Worm (Caenorhabditis elegans): Measurements from ENCODE around the gene oac-23.
"Not testable (repeated sequence)": the region's sequence is repeated elsewhere in the genome, so short reads cannot be mapped to it uniquely, and the experiment has no call there.

Gene oac-23

DNA sequence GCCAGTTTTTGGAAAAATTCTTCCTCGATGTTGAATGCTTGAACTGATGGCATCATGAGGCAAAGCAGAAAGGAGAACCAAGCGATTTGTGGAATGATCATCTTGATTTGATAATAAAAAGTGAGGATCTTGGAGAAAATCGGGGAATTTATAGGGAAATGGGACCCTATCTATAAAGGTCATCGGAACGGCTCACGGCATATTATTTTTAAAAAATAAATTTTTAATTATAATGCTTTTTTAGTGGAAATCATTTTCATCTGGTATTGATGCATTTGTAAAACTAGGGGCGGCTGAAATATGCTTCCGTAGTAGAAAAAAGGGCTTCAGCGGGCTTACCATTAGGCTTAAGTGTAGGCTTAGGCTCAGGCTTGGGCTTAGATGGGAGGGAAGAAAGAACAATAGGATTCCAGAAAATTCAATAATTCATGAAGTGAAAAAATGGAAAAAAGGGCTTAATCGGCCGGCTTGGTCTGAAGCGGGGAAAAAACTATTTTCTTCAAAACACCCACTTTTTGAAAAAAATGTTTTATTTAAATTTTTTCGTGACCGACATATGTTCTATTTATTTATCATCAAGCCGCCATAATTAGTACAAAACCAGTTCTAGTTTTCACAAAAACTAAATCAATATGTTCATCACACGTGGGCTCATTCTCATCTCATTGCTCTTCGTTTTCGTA lies 26.4 kb downstream of the oac-23 start, which contains the start of the genes F56D6.22 and F56D6.12:
F56D6.22 (minus strand) TSS at position 101 of the 683 bp plus-strand sequence.
F56D6.12 (plus strand) TSS at position 633 of the 683 bp plus-strand sequence.
- no peak for TF ChIP-seq jun-1 (tag; optimal IDR thresholded peaks at IDR 0.05)
- TF ChIP-seq elt-2 (tag; optimal IDR thresholded peaks at IDR 0.05): no peak
- no peak for TF ChIP-seq nhr-12 (tag; optimal IDR thresholded peaks at IDR 0.05)
- no peak for TF ChIP-seq unc-39 (tag; optimal IDR thresholded peaks at IDR 0.05)
- no peak for TF ChIP-seq aly-2 (tag; optimal IDR thresholded peaks at IDR 0.05)
- TF ChIP-seq nhr-76 (tag; optimal IDR thresholded peaks at IDR 0.05): no peak
- TF ChIP-seq nhr-23 (tag; optimal IDR thresholded peaks at IDR 0.05): no peak
- TF ChIP-seq nhr-28 (tag; optimal IDR thresholded peaks at IDR 0.05): no peak
- TF ChIP-seq ZK546.5 (tag; optimal IDR thresholded peaks at IDR 0.05): no peak
- TF ChIP-seq lin-15B (tag; optimal IDR thresholded peaks at IDR 0.05): no peak
- no peak for TF ChIP-seq nhr-237 (tag; optimal IDR thresholded peaks at IDR 0.05)
- TF ChIP-seq eor-1 (tag; optimal IDR thresholded peaks at IDR 0.05): no peak
- TF ChIP-seq mml-1 (tag; optimal IDR thresholded peaks at IDR 0.05): no peak
- no peak for TF ChIP-seq ceh-9 (tag; optimal IDR thresholded peaks at IDR 0.05)
- no peak for TF ChIP-seq pqm-1 (tag; optimal IDR thresholded peaks at IDR 0.05)
- TF ChIP-seq lsy-12 (tag; optimal IDR thresholded peaks at IDR 0.05): no peak
- no peak for TF ChIP-seq nhr-67 (tag; optimal IDR thresholded peaks at IDR 0.05)
- no peak for TF ChIP-seq snpc-4 (tag; optimal IDR thresholded peaks at IDR 0.05)
- TF ChIP-seq ceh-82 (tag; optimal IDR thresholded peaks at IDR 0.05): no peak
- no peak for TF ChIP-seq zag-1 (tag; optimal IDR thresholded peaks at IDR 0.05)

DNA sequence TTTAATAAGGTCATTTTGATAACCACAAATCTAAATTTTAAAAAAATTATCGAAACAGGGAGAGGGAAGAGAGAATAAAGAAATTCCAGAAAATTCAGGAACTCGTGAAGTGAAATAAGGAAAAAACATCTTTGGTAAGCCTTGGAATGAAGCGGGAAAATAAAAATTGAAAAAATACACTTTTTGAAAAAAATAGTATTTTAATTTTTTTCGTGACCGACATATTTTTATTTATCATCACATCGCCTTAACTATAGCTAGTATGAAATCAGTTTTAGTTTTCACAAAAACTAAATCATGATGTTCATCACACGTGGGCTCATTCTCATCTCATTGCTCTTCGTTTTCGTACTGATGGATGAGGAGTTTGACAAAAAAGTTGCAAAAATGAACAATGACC lies 27.9 kb downstream of the oac-23 start, which contains the start of gene F56D6.13:
F56D6.13 (plus strand) TSS at position 301 of the 400 bp plus-strand sequence.
- no peak for TF ChIP-seq lin-15B (tag; optimal IDR thresholded peaks at IDR 0.05)
- TF ChIP-seq eor-1 (tag; optimal IDR thresholded peaks at IDR 0.05): no peak
- no peak for TF ChIP-seq egl-5 (tag; optimal IDR thresholded peaks at IDR 0.05)
- TF ChIP-seq nhr-25 (tag; optimal IDR thresholded peaks at IDR 0.05): no peak
- TF ChIP-seq sea-2 (GFP tag; optimal IDR thresholded peaks at IDR 0.05): no peak
- TF ChIP-seq daf-12 (tag; optimal IDR thresholded peaks at IDR 0.05): no peak
- no peak for TF ChIP-seq ztf-4 (tag; optimal IDR thresholded peaks at IDR 0.05)
- TF ChIP-seq mdl-1 (tag; optimal IDR thresholded peaks at IDR 0.05): no peak
- no peak for TF ChIP-seq aly-2 (tag; optimal IDR thresholded peaks at IDR 0.05)
- no peak for TF ChIP-seq ztf-11 (tag; optimal IDR thresholded peaks at IDR 0.05)
- no peak for TF ChIP-seq lsy-12 (tag; optimal IDR thresholded peaks at IDR 0.05)
- TF ChIP-seq jun-1 (tag; optimal IDR thresholded peaks at IDR 0.05): no peak
- no peak for TF ChIP-seq egl-27 (tag; optimal IDR thresholded peaks at IDR 0.05)
- no peak for TF ChIP-seq fos-1 (tag; optimal IDR thresholded peaks at IDR 0.05)
- TF ChIP-seq elt-3 (tag; optimal IDR thresholded peaks at IDR 0.05): no peak
- TF ChIP-seq fkh-10 (GFP tag; optimal IDR thresholded peaks at IDR 0.05): no peak

DNA sequence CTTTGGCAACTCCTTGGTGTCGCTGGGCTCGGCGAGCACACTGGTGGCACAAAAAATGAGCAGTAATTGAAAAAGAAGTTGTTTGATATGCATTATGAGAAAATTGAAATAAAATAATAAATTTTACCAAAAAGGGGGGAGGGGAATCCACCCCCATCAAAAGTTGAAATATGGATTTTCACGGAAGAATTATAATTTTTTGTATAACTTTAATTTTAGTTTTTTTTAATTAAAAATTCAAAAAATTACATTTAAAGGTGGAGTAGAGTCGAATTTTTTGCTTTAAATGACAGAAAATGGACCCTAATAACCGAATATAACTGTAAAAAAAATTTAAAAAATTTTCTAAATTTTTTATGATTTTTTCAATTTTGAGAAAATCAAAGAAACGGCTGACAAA lies 30.6 kb downstream of the oac-23 start, which contains the start of gene F56D6.18:
F56D6.18 (minus strand) TSS at position 101 of the 400 bp plus-strand sequence.
- TF ChIP-seq zag-1, ztf-11, snpc-4 (tag; optimal IDR thresholded peaks at IDR 0.05): not testable (repeated sequence)

DNA sequence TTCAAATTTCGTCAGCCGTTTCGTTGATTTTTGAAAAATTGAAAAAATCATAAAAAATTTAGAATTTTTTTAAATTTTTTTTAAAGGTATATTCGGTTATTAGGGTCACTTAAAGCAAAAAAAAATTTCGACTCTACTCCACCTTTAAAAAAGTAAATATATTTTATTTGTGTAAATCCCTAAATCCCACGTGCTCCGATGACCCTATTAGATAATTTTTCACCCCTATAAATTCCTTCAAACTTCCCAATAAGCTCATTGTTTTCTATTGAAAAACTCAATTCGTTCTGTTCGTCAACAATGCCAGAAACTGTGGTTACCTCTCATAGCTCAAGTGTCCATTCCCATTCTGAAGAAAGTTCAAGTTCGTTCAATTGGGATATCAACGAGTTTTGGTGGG lies 31.4 kb downstream of the oac-23 start, which contains the start of gene F56D6.20:
F56D6.20 (plus strand) TSS at position 301 of the 400 bp plus-strand sequence.
- TF ChIP-seq nfya-1 (tag; optimal IDR thresholded peaks at IDR 0.05; ENCODE audit: insufficient read depth) (no peak), lin-15B (tag; optimal IDR thresholded peaks at IDR 0.05) (no peak), sea-2 (GFP tag; optimal IDR thresholded peaks at IDR 0.05) (no peak), nhr-43 (tag; optimal IDR thresholded peaks at IDR 0.05; ENCODE audit: poor library complexity, severe bottlenecking) (no peak), lin-39 (tag; optimal IDR thresholded peaks at IDR 0.05) (no peak), ceh-82 (tag; optimal IDR thresholded peaks at IDR 0.05) (no peak), nhr-25 (tag; optimal IDR thresholded peaks at IDR 0.05) (no peak)

Measured in whole organism, L3 larva.